Worm (Caenorhabditis elegans) whole organism, midembryonic: Measurements from ENCODE around the gene ZC239.14.
"Not testable (repeated sequence)": the region's sequence is repeated elsewhere in the genome, so short reads cannot be mapped to it uniquely, and the experiment has no call there.

Experiments used
- T22C8.4 ChIP-seq: fragments of 200-800 bp; sonication (Bioruptor generic); IDR thresholded peaks from 2 replicates; pipeline ENCODE4 v1.3.6; 2022; ENCODE audit warnings: missing genetic modification characterization, missing compliant biosample characterization
- cog-1 ChIP-seq: sonication (generic microtip); optimal IDR thresholded peaks from 2 replicates; lab custom pipeline; 2016; ENCODE audit warnings: missing genetic modification characterization, missing compliant biosample characterization
- flt-1 ChIP-seq: fragments of 200-800 bp; sonication (Bioruptor generic); IDR thresholded peaks from 2 replicates; pipeline ENCODE4 v1.3.6; 2022; ENCODE audit warnings: missing genetic modification characterization, missing compliant biosample characterization
- klf-2 ChIP-seq: fragments of 200-800 bp; sonication (Bioruptor generic); conservative IDR thresholded peaks from 2 replicates; pipeline ENCODE4 v1.3.6; 2022; ENCODE audit warnings: missing genetic modification reagents, missing genetic modification characterization, missing compliant biosample characterization
- med-1 ChIP-seq: sonication (generic microtip); optimal IDR thresholded peaks from 2 replicates; lab custom pipeline; 2017; ENCODE audit warnings: missing genetic modification characterization, mild to moderate bottlenecking, missing compliant biosample characterization, antibody characterized with exemption, missing genetic modification reagents; ENCODE audit not compliant: insufficient read depth
- ref-1 ChIP-seq: fragments of 200-800 bp; sonication (Bioruptor generic); conservative IDR thresholded peaks from 2 replicates; pipeline ENCODE4 v1.3.6; 2022; ENCODE audit warnings: missing genetic modification reagents, missing genetic modification characterization, missing compliant biosample characterization
- tab-1 ChIP-seq: fragments of 200-800 bp; sonication (Bioruptor generic); IDR thresholded peaks from 2 replicates; pipeline ENCODE4 v1.3.6; 2022; ENCODE audit warnings: missing genetic modification characterization, missing compliant biosample characterization
- ztf-23 ChIP-seq: fragments of 200-800 bp; sonication (Bioruptor generic); IDR thresholded peaks from 2 replicates; pipeline ENCODE4 v1.3.6; 2022; ENCODE audit warnings: missing genetic modification reagents, missing genetic modification characterization, missing compliant biosample characterization
- ztf-29 ChIP-seq: fragments of 200-800 bp; sonication (Bioruptor generic); IDR thresholded peaks from 2 replicates; pipeline ENCODE4 v1.3.6; 2022; ENCODE audit warnings: missing genetic modification reagents, missing genetic modification characterization, missing compliant biosample characterization

Gene ZC239.14

ce11 chrII:3185848-3186247 lies 36.0 kb downstream of the ZC239.14 start:
- TF ChIP-seq ztf-23 (GFP tag; lab: Robert Waterston, UW) (no peak), flt-1 (GFP tag; lab: Robert Waterston, UW) (no peak), tab-1 (GFP tag; lab: Robert Waterston, UW) (no peak), ztf-29 (GFP tag; lab: Robert Waterston, UW) (no peak), cog-1 (tag; lab: Kevin White, UChicago) (no peak), klf-2 (GFP tag; lab: Robert Waterston, UW) (no peak), T22C8.4 (GFP tag; lab: Robert Waterston, UW) (no peak), med-1 (GFP tag; lab: Kevin White, UChicago) (no peak), ref-1 (GFP tag; lab: Robert Waterston, UW) (no peak)

ce11 chrII:3184858-3185257 lies 37.0 kb downstream of the ZC239.14 start, which contains the start of gene sri-78:
Gene sri-78 (plus strand): TSS chrII:3185158.
- TF ChIP-seq cog-1 (tag; lab: Kevin White, UChicago); ref-1 (GFP tag; lab: Robert Waterston, UW); ztf-23 (GFP tag; lab: Robert Waterston, UW): not testable (repeated sequence)

ce11 chrII:3183300-3183840 lies 38.5 kb downstream of the ZC239.14 start, which contains the start of the genes Y27F2A.6 and Y27F2A.8:
Gene Y27F2A.6 (minus strand): TSS chrII:3183400.
Gene Y27F2A.8 (plus strand): TSS chrII:3183790.
- not testable (repeated sequence) for TF ChIP-seq T22C8.4, tab-1, flt-1 (GFP tag; lab: Robert Waterston, UW)

ce11 chrII:3177663-3178062 lies 44.2 kb downstream of the ZC239.14 start, which contains the start of gene sri-40:
Gene sri-40 (plus strand): TSS chrII:3177963.
- not testable (repeated sequence) for TF ChIP-seq ztf-29 (GFP tag; lab: Robert Waterston, UW); cog-1 (tag; lab: Kevin White, UChicago); ref-1 (GFP tag; lab: Robert Waterston, UW)

ce11 chrII:3172176-3172575 lies 49.7 kb downstream of the ZC239.14 start, which contains the start of gene Y27F2A.10:
Gene Y27F2A.10 (minus strand): TSS chrII:3172276.
- no peak for TF ChIP-seq tab-1 (GFP tag; lab: Robert Waterston, UW)
- no peak for TF ChIP-seq ztf-23 (GFP tag; lab: Robert Waterston, UW)
- no peak for TF ChIP-seq klf-2 (GFP tag; lab: Robert Waterston, UW)
- no peak for TF ChIP-seq med-1 (GFP tag; lab: Kevin White, UChicago)
- no peak for TF ChIP-seq cog-1 (tag; lab: Kevin White, UChicago)
- no peak for TF ChIP-seq ztf-29 (GFP tag; lab: Robert Waterston, UW)
- TF ChIP-seq T22C8.4 (GFP tag; lab: Robert Waterston, UW) = no peak
- TF ChIP-seq ref-1 (GFP tag; lab: Robert Waterston, UW) = no peak
- no peak for TF ChIP-seq flt-1 (GFP tag; lab: Robert Waterston, UW)
